Fruit fly (Drosophila melanogaster) whole organism, pupa: ENCODE data around the gene Muc14A.

Experiments used
- CG8301 ChIP-seq: fragments of 200-800 bp; sonication (Bioruptor generic); optimal IDR thresholded peaks from 2 replicates; lab custom pipeline; 2018; ENCODE audit warnings: missing biosample characterization, mild to moderate bottlenecking, missing genetic modification characterization
- Snoo ChIP-seq: fragments of 200-800 bp; sonication (Bioruptor generic); optimal IDR thresholded peaks from 3 replicates; lab custom pipeline; 2017; ENCODE audit warnings: missing biosample characterization, mild to moderate bottlenecking, missing genetic modification characterization, inconsistent platforms
- rn ChIP-seq: fragments of 200-800 bp; sonication (Bioruptor generic); IDR thresholded peaks from 2 replicates; pipeline ENCODE4 v1.3.6; 2022; ENCODE audit warnings: missing biosample characterization, missing genetic modification characterization

dm6 chrX:15991618-15992526 lies 17.0 kb upstream of the Muc14A start, which contains the start of the genes CG46312, eIF5 and exd:
- TF ChIP-seq rn (GFP tag; lab: Robert Waterston, UW) (no peak), CG8301 (tag; lab: Kevin White, UChicago) (no peak), Snoo (tag; lab: Kevin White, UChicago) (no peak)
